Fruit fly (Drosophila melanogaster): Measurements from ENCODE around the gene okr.

DNA sequence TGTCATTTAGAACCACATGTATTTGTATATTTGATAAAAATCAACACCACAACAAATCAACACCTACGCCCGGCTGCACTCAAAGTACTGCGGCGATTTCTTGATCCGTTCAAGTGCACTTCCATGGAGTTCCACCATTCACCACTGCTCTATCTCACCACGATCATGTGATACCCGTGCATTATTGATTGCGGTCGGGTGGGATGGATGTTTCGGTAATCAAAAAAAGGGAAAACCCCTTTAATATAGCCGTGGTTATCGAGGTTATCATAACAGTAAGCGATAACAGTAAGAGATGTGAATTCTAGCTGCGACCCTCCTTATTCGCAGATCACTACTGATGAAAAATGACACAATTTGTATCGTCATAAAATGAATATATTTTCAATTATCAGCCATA is 25.7 kb upstream of the okr start, which contains the start of the genes CG17224 and CG17264:
- no peak for TF ChIP-seq CG8159 (tag; optimal IDR thresholded peaks at IDR 0.05)
- TF ChIP-seq Snoo (tag; optimal IDR thresholded peaks at IDR 0.05), result no peak
- no peak for TF ChIP-seq CG9948 (tag; optimal IDR thresholded peaks at IDR 0.05)
- no peak for TF ChIP-seq EcR (GFP tag; optimal IDR thresholded peaks at IDR 0.05)
- TF ChIP-seq CG8301 (tag; optimal IDR thresholded peaks at IDR 0.05), result no peak
